Fruit fly (Drosophila melanogaster): Measurements from ENCODE around the gene CG34316.
A peak's percentile ranks its signal among the peaks of the same experiment; 100 is the strongest.

The CG34316 gene

dm6 chr3R:15198052-15198793 lies 32.2 kb upstream of the CG34316 start (continued):
- TF ChIP-seq Chrac-16 (GFP tag; optimal IDR thresholded peaks at IDR 0.05): no peak
- TF ChIP-seq CG11723 (GFP tag; optimal IDR thresholded peaks at IDR 0.05): no peak
- TF ChIP-seq pan (optimal IDR thresholded peaks at IDR 0.05): no peak
- TF ChIP-seq pan (GFP tag; optimal IDR thresholded peaks at IDR 0.05 in 1 of 2, IDR thresholded peaks at IDR 0.05 in 1 of 2): no peak
- no peak for TF ChIP-seq NK7.1 (GFP tag; optimal IDR thresholded peaks at IDR 0.05)
- peak; percentile 36 for TF ChIP-seq sd (tag; optimal IDR thresholded peaks at IDR 0.05)
- TF ChIP-seq sqz (GFP tag; optimal IDR thresholded peaks at IDR 0.05): no peak
- TF ChIP-seq Deaf1 (tag; optimal IDR thresholded peaks at IDR 0.05): peak; percentile 80
- peak; percentile 4 for TF ChIP-seq CG6765 (GFP tag; optimal IDR thresholded peaks at IDR 0.05)
- TF ChIP-seq CG43689 (GFP tag; IDR thresholded peaks at IDR 0.05): no peak
- TF ChIP-seq insv (GFP tag; optimal IDR thresholded peaks at IDR 0.05): no peak
- TF ChIP-seq cwo (GFP tag; optimal IDR thresholded peaks at IDR 0.05): peak; percentile 79
- TF ChIP-seq CG18262 (tag; optimal IDR thresholded peaks at IDR 0.05): no peak
- TF ChIP-seq nmo (GFP tag; optimal IDR thresholded peaks at IDR 0.05): no peak
- no peak for TF ChIP-seq wor (GFP tag; IDR thresholded peaks at IDR 0.05)
- no peak for TF ChIP-seq CG7556 (GFP tag; optimal IDR thresholded peaks at IDR 0.05)
- TF ChIP-seq Bgb (GFP tag; IDR thresholded peaks at IDR 0.05; ENCODE audit: partially characterized antibody): 0 out of 2 replicates have a peak, but pooled peaks have one; percentile 8
- 0 out of 2 replicates have a peak, but pooled peaks have one; percentile 8 for TF ChIP-seq MBD-R2 (GFP tag; IDR thresholded peaks at IDR 0.05)
- no peak for TF ChIP-seq CG11456 (GFP tag; IDR thresholded peaks at IDR 0.05)
- TF ChIP-seq z (GFP tag; IDR thresholded peaks at IDR 0.05): peak; percentile 56; the same call in 1 of the 3 replicates
- no peak for TF ChIP-seq CG3838 (GFP tag; optimal IDR thresholded peaks at IDR 0.05)
- TF ChIP-seq row (GFP tag; IDR thresholded peaks at IDR 0.05): peak; percentile 44; the same call in 2 of the 3 replicates
- TF ChIP-seq gsb-n (tag; optimal IDR thresholded peaks at IDR 0.05): no peak
- TF ChIP-seq ap (GFP tag; IDR thresholded peaks at IDR 0.05): no peak
- no peak for TF ChIP-seq Eip74EF (GFP tag; optimal IDR thresholded peaks at IDR 0.05)
- TF ChIP-seq CG10565 (GFP tag; optimal IDR thresholded peaks at IDR 0.05): no peak
- TF ChIP-seq slbo (GFP tag; IDR thresholded peaks at IDR 0.05): no peak
- TF ChIP-seq gro (GFP tag; optimal IDR thresholded peaks at IDR 0.05): peak; percentile 26
- TF ChIP-seq Pdp1 (GFP tag; optimal IDR thresholded peaks at IDR 0.05): peak in 1 of 2 experiments; percentile 42
- TF ChIP-seq tap (tag; optimal IDR thresholded peaks at IDR 0.05): no peak
- peak; percentile 40 for TF ChIP-seq lab (GFP tag; optimal IDR thresholded peaks at IDR 0.05)
- no peak for TF ChIP-seq CG11247 (GFP tag; IDR thresholded peaks at IDR 0.05)
- TF ChIP-seq Max (GFP tag; optimal IDR thresholded peaks at IDR 0.05): no peak
- TF ChIP-seq CG8388 (GFP tag; optimal IDR thresholded peaks at IDR 0.05): no peak
- peak; percentile 71 for TF ChIP-seq GATAe (GFP tag; conservative IDR thresholded peaks at IDR 0.05)
- peak; percentile 19 for TF ChIP-seq HmgZ (tag; optimal IDR thresholded peaks at IDR 0.05)
- TF ChIP-seq psq (GFP tag; optimal IDR thresholded peaks at IDR 0.05): no peak
- TF ChIP-seq CG6175 (GFP tag; IDR thresholded peaks at IDR 0.05): 0 out of 3 replicates have a peak, but pooled peaks have one; percentile 27
- no peak for TF ChIP-seq sima (GFP tag; optimal IDR thresholded peaks at IDR 0.05)
- no peak for TF ChIP-seq ab (GFP tag; optimal IDR thresholded peaks at IDR 0.05)
- TF ChIP-seq CG8290 (GFP tag; optimal IDR thresholded peaks at IDR 0.05): no peak
- peak in 1 of 2 experiments; percentile 8 for TF ChIP-seq CG8290 (tag; optimal IDR thresholded peaks at IDR 0.05)
- TF ChIP-seq Hr78 (GFP tag; optimal IDR thresholded peaks at IDR 0.05): peak in 1 of 2 experiments; percentile 17
- no peak for TF ChIP-seq abd-A (tag; optimal IDR thresholded peaks at IDR 0.05)
- TF ChIP-seq Meics (GFP tag; optimal IDR thresholded peaks at IDR 0.05): no peak
- TF ChIP-seq CG11695 (GFP tag; IDR thresholded peaks at IDR 0.05): 0 out of 3 replicates have a peak, but pooled peaks have one; percentile 7
- no peak for TF ChIP-seq pho (GFP tag; optimal IDR thresholded peaks at IDR 0.05)
- TF ChIP-seq CG17328 (GFP tag; IDR thresholded peaks at IDR 0.05): no peak
- peak; percentile 37 for TF ChIP-seq grn (GFP tag; optimal IDR thresholded peaks at IDR 0.05)

Measured in whole organism, embryonic.